Worm (Caenorhabditis elegans) whole organism, L2 larva: Measurements from ENCODE around the gene try-11.

Source experiments
- aly-2 ChIP-seq: fragments of 150-350 bp; optimal IDR thresholded peaks from 2 replicates; lab custom pipeline; 2014; ENCODE audit warnings: missing biosample characterization, missing genetic modification characterization
- elt-3 ChIP-seq: sonication (generic microtip); optimal IDR thresholded peaks from 2 replicates; lab custom pipeline; 2017; ENCODE audit warnings: missing biosample characterization, missing genetic modification characterization
- unc-55 ChIP-seq: fragments of 150-350 bp; sonication (generic microtip); optimal IDR thresholded peaks from 3 replicates; lab custom pipeline; 2014; ENCODE audit warnings: missing biosample characterization, missing genetic modification reagents, missing genetic modification characterization

DNA sequence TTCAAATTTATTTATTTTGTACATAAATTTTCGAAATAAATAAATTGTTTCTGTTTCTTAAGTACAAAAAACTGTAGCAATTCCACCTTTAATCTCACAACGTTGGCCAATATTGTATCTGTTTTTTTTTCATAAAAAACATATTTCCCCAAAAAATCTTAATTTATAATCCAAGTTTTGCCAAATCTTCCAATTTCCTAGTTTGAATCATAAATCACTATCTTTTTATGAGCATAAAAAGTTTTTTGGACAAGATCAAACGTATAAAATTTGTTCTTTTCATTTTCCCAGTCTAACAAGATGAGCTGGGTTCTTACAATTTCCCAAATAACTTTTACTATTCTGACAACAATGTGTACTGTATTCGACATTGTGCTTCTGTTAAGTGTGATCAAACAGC is 31.4 kb upstream of the try-11 start, which contains the start of gene srxa-4:
- TF ChIP-seq elt-3 (tag; lab: Kevin White, UChicago) (no peak), aly-2 (no peak), unc-55 (GFP tag; lab: Kevin White, UChicago) (no peak)
